Worm (Caenorhabditis elegans) whole organism, late embryonic: ENCODE results near the gene Y73B3A.11.
"Not testable (repeated sequence)": the region's sequence is repeated elsewhere in the genome, so short reads cannot be mapped to it uniquely, and the experiment has no call there.

Source experiments
- K02D7.2 ChIP-seq: sonication (generic microtip); optimal IDR thresholded peaks from 2 replicates; lab custom pipeline; 2017; ENCODE audit warnings: mild to moderate bottlenecking, missing genetic modification characterization, missing compliant biosample characterization
- K09A11.1 ChIP-seq: sonication (generic microtip); optimal IDR thresholded peaks from 2 replicates; lab custom pipeline; 2017; ENCODE audit warnings: antibody characterized with exemption, mild to moderate bottlenecking, missing genetic modification characterization, missing compliant biosample characterization; ENCODE audit not compliant: insufficient read depth
- Y22D7AL.16 ChIP-seq: sonication (generic microtip); optimal IDR thresholded peaks from 2 replicates; lab custom pipeline; 2016; ENCODE audit warnings: missing genetic modification characterization, missing compliant biosample characterization
- ceh-19 ChIP-seq: fragments of 200-800 bp; sonication (Bioruptor generic); optimal IDR thresholded peaks from 2 replicates; lab custom pipeline; 2018; ENCODE audit warnings: mild to moderate bottlenecking, missing genetic modification characterization, missing compliant biosample characterization
- ceh-24 ChIP-seq: sonication (generic microtip); optimal IDR thresholded peaks from 2 replicates; lab custom pipeline; 2016; ENCODE audit warnings: mild to moderate bottlenecking, missing genetic modification characterization, missing compliant biosample characterization
- ceh-31 ChIP-seq: sonication (generic microtip); optimal IDR thresholded peaks from 2 replicates; lab custom pipeline; 2016; ENCODE audit warnings: missing genetic modification characterization, missing compliant biosample characterization
- ceh-45 ChIP-seq: fragments of 200-800 bp; sonication (Bioruptor generic); IDR thresholded peaks from 2 replicates; pipeline ENCODE4 v1.3.6; 2022; ENCODE audit warnings: missing genetic modification reagents, missing genetic modification characterization, missing compliant biosample characterization
- che-1 ChIP-seq: sonication (generic microtip); optimal IDR thresholded peaks from 2 replicates; lab custom pipeline; 2016; ENCODE audit warnings: mild to moderate bottlenecking, missing genetic modification characterization, missing compliant biosample characterization
- elt-2 ChIP-seq: sonication (generic microtip); optimal IDR thresholded peaks from 2 replicates; lab custom pipeline; 2016; ENCODE audit warnings: missing genetic modification reagents, missing genetic modification characterization, missing compliant biosample characterization
- ets-4 ChIP-seq: sonication (generic microtip); optimal IDR thresholded peaks from 2 replicates; lab custom pipeline; 2016; ENCODE audit warnings: missing genetic modification characterization, missing compliant biosample characterization
- eyg-1 ChIP-seq: sonication (generic microtip); optimal IDR thresholded peaks from 2 replicates; lab custom pipeline; 2016; ENCODE audit warnings: missing genotype, missing genetic modification characterization, missing compliant biosample characterization
- fax-1 ChIP-seq: sonication (generic microtip); optimal IDR thresholded peaks from 2 replicates; lab custom pipeline; 2016; ENCODE audit warnings: missing genotype, missing genetic modification characterization, missing compliant biosample characterization
- fkh-6 ChIP-seq: sonication (generic microtip); optimal IDR thresholded peaks from 2 replicates; lab custom pipeline; 2016; ENCODE audit warnings: missing genetic modification characterization, missing compliant biosample characterization
- hlh-13 ChIP-seq: fragments of 200-800 bp; sonication (Bioruptor generic); optimal IDR thresholded peaks from 2 replicates; lab custom pipeline; 2018; ENCODE audit warnings: mild to moderate bottlenecking, missing genetic modification characterization, missing compliant biosample characterization
- hlh-30 ChIP-seq: sonication (generic microtip); optimal IDR thresholded peaks from 2 replicates; lab custom pipeline; 2017; ENCODE audit warnings: antibody characterized with exemption, missing genetic modification characterization, missing compliant biosample characterization; ENCODE audit not compliant: insufficient read depth
- hlh-8 ChIP-seq: sonication (generic microtip); optimal IDR thresholded peaks from 2 replicates; lab custom pipeline; 2016; ENCODE audit warnings: missing genotype, missing genetic modification characterization, missing compliant biosample characterization
- lin-11 ChIP-seq: fragments of 200-800 bp; sonication (Bioruptor generic); optimal IDR thresholded peaks from 2 replicates; lab custom pipeline; 2018; ENCODE audit warnings: mild to moderate bottlenecking, missing genetic modification characterization, missing compliant biosample characterization
- mec-3 ChIP-seq: sonication (generic microtip); optimal IDR thresholded peaks from 2 replicates; lab custom pipeline; 2016; ENCODE audit warnings: borderline replicate concordance, missing genetic modification characterization, missing compliant biosample characterization
- nfya-1 ChIP-seq: sonication (generic microtip); optimal IDR thresholded peaks from 2 replicates; lab custom pipeline; 2017; ENCODE audit warnings: missing genetic modification characterization, mild to moderate bottlenecking, missing compliant biosample characterization, antibody characterized with exemption, moderate library complexity
- nhr-11 ChIP-seq: fragments of 150-350 bp; optimal IDR thresholded peaks from 2 replicates; lab custom pipeline; 2014; ENCODE audit warnings: missing biosample characterization, missing genetic modification characterization
- nhr-232 ChIP-seq: sonication (generic microtip); optimal IDR thresholded peaks from 2 replicates; lab custom pipeline; 2016; ENCODE audit warnings: missing genetic modification characterization, missing compliant biosample characterization
- pag-3 ChIP-seq: sonication (generic microtip); optimal IDR thresholded peaks from 2 replicates; lab custom pipeline; 2016; ENCODE audit warnings: missing compliant biosample characterization, missing genetic modification characterization, borderline replicate concordance
- pax-1 ChIP-seq: fragments of 150-350 bp; optimal IDR thresholded peaks from 2 replicates; lab custom pipeline; 2014; ENCODE audit warnings: missing biosample characterization, missing genetic modification characterization
- ref-2 ChIP-seq: sonication (generic microtip); optimal IDR thresholded peaks from 2 replicates; lab custom pipeline; 2016; ENCODE audit warnings: missing genetic modification characterization, missing compliant biosample characterization
- sox-2 ChIP-seq: fragments of 200-800 bp; sonication (Bioruptor generic); IDR thresholded peaks from 2 replicates; pipeline ENCODE4 v1.3.6; 2022; ENCODE audit warnings: missing genetic modification reagents, missing genetic modification characterization, missing compliant biosample characterization
- tbx-2 ChIP-seq: sonication (generic microtip); optimal IDR thresholded peaks from 2 replicates; lab custom pipeline; 2016; ENCODE audit warnings: missing genetic modification characterization, missing compliant biosample characterization
- tbx-7 ChIP-seq: sonication (generic microtip); optimal IDR thresholded peaks from 2 replicates; lab custom pipeline; 2016; ENCODE audit warnings: missing genotype, missing genetic modification characterization, missing compliant biosample characterization
- unc-3 ChIP-seq, 2 experiments: fragments of 200-800 bp in 1 of 2; sonication (Bioruptor generic) in 1 of 2; sonication (generic microtip) in 1 of 2; conservative IDR thresholded peaks in 1 of 2; optimal IDR thresholded peaks in 1 of 2; 2 replicates each; pipeline versions ENCODE4 v1.3.6 to Lab custom; 2016 to 2022; ENCODE audit warnings: missing compliant biosample characterization in 2 of 2, missing genetic modification characterization in 2 of 2, missing genetic modification reagents in 1 of 2
- zip-5 ChIP-seq: sonication (generic microtip); optimal IDR thresholded peaks from 2 replicates; lab custom pipeline; 2016; ENCODE audit warnings: missing genetic modification characterization, missing compliant biosample characterization

Y73B3A.11 gene

ce11 chrX:147824-148223, at the start of gene Y73B3A.11:
Gene Y73B3A.11 (plus strand): TSS chrX:148124.
- TF ChIP-seq ceh-45 (GFP tag; lab: Robert Waterston, UW) (no peak), zip-5 (tag; lab: Kevin White, UChicago) (no peak), hlh-13 (GFP tag; lab: Kevin White, UChicago) (no peak), elt-2 (tag; lab: Kevin White, UChicago) (no peak), unc-3 (GFP tag; conservative IDR thresholded peaks at IDR 0.05; lab: Robert Waterston, UW) (no peak), unc-3 (tag; optimal IDR thresholded peaks at IDR 0.05; lab: Kevin White, UChicago) (no peak), ceh-31 (tag; lab: Kevin White, UChicago) (no peak), tbx-7 (tag; lab: Kevin White, UChicago) (no peak), K09A11.1 (tag; lab: Kevin White, UChicago) (no peak), K02D7.2 (tag; lab: Kevin White, UChicago) (no peak), hlh-30 (tag; lab: Kevin White, UChicago) (no peak)
- TF ChIP-seq, all 69 proteins: peak for 0

- not testable (repeated sequence) for TF ChIP-seq sox-2 (GFP tag; lab: Robert Waterston, UW); ceh-24 (tag; lab: Kevin White, UChicago); nfya-1
These were observed 43.2 kb upstream of the Y73B3A.11 start, which contains the start of gene Y73B3A.4 for ce11 chrX:104737-105136. Gene Y73B3A.4 (minus strand): TSS chrX:104777.

- not testable (repeated sequence) for TF ChIP-seq ceh-24, hlh-30, K09A11.1 (tag; lab: Kevin White, UChicago)
These were observed 39.0 kb upstream of the Y73B3A.11 start, which contains the start of gene elk-2 for ce11 chrX:108929-109328. Gene elk-2 (minus strand): TSS chrX:109029.

- not testable (repeated sequence) for TF ChIP-seq ets-4, fkh-6, ref-2 (tag; lab: Kevin White, UChicago)
These were observed 33.5 kb upstream of the Y73B3A.11 start, which contains the start of gene fbxa-221 for ce11 chrX:114400-114799. Gene fbxa-221 (plus strand): TSS chrX:114700.

ce11 chrX:117080-117479, 30.8 kb upstream of the Y73B3A.11 start, which contains the start of gene fbxa-222:
Gene fbxa-222 (plus strand): TSS chrX:117380.
- TF ChIP-seq fax-1 (tag; lab: Kevin White, UChicago) (no peak), che-1 (no peak), tbx-2 (no peak), pag-3 (tag; lab: Kevin White, UChicago) (no peak), pax-1 (no peak), lin-11 (no peak), Y22D7AL.16 (tag; lab: Kevin White, UChicago) (no peak), zip-5 (tag; lab: Kevin White, UChicago) (no peak), mec-3 (tag; lab: Kevin White, UChicago) (no peak), eyg-1 (tag; lab: Kevin White, UChicago) (no peak), hlh-8 (tag; lab: Kevin White, UChicago) (no peak), ceh-19 (GFP tag; lab: Kevin White, UChicago) (no peak), hlh-30 (tag; lab: Kevin White, UChicago) (no peak), sox-2 (GFP tag; lab: Robert Waterston, UW) (no peak)
- TF ChIP-seq, all 69 proteins: peak for 0

- not testable (repeated sequence) for TF ChIP-seq nhr-11 (tag; lab: Kevin White, UChicago); elt-2 (tag; lab: Kevin White, UChicago); nhr-232
- TF ChIP-seq, all 69 proteins: peak for 0; not testable (repeated sequence) for 69
These were observed 28.6 kb upstream of the Y73B3A.11 start, which contains the start of gene fbxa-16 for ce11 chrX:119363-119762. Gene fbxa-16 (plus strand): TSS chrX:119663.
